Worm (Caenorhabditis elegans) whole organism, L4/young adult: ENCODE measurements around the gene W05H9.4.

ENCODE experiments used
- W03F9.2 ChIP-seq: fragments of 150-350 bp; optimal IDR thresholded peaks from 2 replicates; lab custom pipeline; 2014; ENCODE audit warnings: missing biosample characterization, missing genetic modification characterization
- dao-5 ChIP-seq: sonication (generic microtip); optimal IDR thresholded peaks from 2 replicates; lab custom pipeline; 2016; ENCODE audit warnings: missing genotype, missing genetic modification characterization, moderate library complexity, missing compliant biosample characterization
- him-1 ChIP-seq: sonication (generic microtip); optimal IDR thresholded peaks from 2 replicates; lab custom pipeline; 2016; ENCODE audit warnings: missing genotype, missing genetic modification reagents, missing genetic modification characterization, missing compliant biosample characterization

DNA sequence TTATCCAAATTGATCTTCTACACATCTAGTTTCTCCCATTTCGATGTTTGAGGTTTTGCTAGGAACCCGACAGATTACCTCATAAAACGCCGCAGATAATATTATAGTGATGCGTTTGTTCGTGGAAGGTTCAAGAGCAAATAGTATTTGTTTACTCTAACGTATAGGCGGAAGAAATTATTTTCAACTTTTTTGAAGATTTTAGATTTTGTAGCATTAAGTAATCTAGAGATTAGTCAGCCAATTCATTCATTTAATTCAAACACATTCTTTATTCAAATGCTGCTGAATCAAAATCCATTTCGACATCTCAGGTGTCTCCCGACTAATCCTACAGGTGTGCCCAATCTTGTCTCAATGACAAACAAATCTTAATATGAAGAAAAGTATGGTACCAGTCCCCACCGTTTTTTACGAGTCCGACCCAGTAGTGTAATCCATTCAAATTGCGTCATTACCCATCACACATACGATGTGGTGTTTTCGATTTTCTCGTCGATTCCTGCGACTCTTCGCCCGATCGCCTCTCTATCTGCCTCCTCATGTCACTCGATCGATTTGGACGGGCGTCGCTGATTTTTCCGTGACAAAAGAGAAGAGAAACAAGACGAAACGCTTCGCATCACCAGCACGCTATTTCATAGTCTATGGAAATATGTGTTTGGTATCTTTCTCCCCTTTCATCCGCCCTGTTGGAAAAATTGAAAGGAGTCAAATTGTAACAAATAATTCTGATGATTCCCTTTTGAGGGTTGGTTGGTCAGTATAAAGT lies 9.4 kb upstream of the W05H9.4 start:
- peak; percentile 30 for TF ChIP-seq W03F9.2 (tag; lab: Kevin White, UChicago)
- TF ChIP-seq dao-5 (tag; lab: Kevin White, UChicago) = no peak
- TF ChIP-seq him-1 (tag; lab: Kevin White, UChicago) = no peak
